Fruit fly (Drosophila melanogaster) whole organism, prepupa: Measurements from ENCODE around the gene RabX6.

Experiments
- CG10631 ChIP-seq: fragments of 200-800 bp; sonication (Bioruptor generic); optimal IDR thresholded peaks from 2 replicates; lab custom pipeline; 2016; ENCODE audit warnings: missing biosample characterization, missing genetic modification characterization
- CG11294 ChIP-seq: fragments of 200-800 bp; sonication (Bioruptor generic); IDR thresholded peaks from 2 replicates; pipeline ENCODE4 v1.3.6; 2022; ENCODE audit warnings: missing biosample characterization, missing genetic modification characterization
- CG11762 ChIP-seq: fragments of 200-800 bp; sonication (Bioruptor generic); optimal IDR thresholded peaks from 3 replicates; lab custom pipeline; 2016; ENCODE audit warnings: missing biosample characterization, missing genetic modification characterization; ENCODE audit not compliant: insufficient read depth
- CG11902 ChIP-seq: fragments of 200-800 bp; sonication (Bioruptor generic); optimal IDR thresholded peaks from 3 replicates; lab custom pipeline; 2016; ENCODE audit warnings: missing biosample characterization, missing genetic modification characterization
- CG15336 ChIP-seq: fragments of 200-800 bp; sonication (Bioruptor generic); IDR thresholded peaks from 2 replicates; pipeline ENCODE4 v1.3.6; 2022; ENCODE audit warnings: missing biosample characterization, missing genetic modification characterization
- CG1621 ChIP-seq: fragments of 200-800 bp; sonication (Bioruptor generic); optimal IDR thresholded peaks from 3 replicates; lab custom pipeline; 2018; ENCODE audit warnings: missing biosample characterization, mild to moderate bottlenecking, missing genetic modification characterization
- CG16779 ChIP-seq: fragments of 200-800 bp; sonication (Bioruptor generic); optimal IDR thresholded peaks from 3 replicates; lab custom pipeline; 2017; ENCODE audit warnings: missing biosample characterization, mild to moderate bottlenecking, missing genetic modification characterization
- CG31627 ChIP-seq: fragments of 200-800 bp; sonication (Bioruptor generic); optimal IDR thresholded peaks from 3 replicates; lab custom pipeline; 2016; ENCODE audit warnings: missing biosample characterization, missing genetic modification characterization
- CG32006 ChIP-seq: fragments of 200-800 bp; sonication (Bioruptor generic); optimal IDR thresholded peaks from 3 replicates; lab custom pipeline; 2017; ENCODE audit warnings: missing biosample characterization, mild to moderate bottlenecking, missing genetic modification characterization
- CG3919 ChIP-seq: fragments of 200-800 bp; sonication (Bioruptor generic); optimal IDR thresholded peaks from 3 replicates; lab custom pipeline; 2016; ENCODE audit warnings: missing biosample characterization, missing genetic modification characterization
- CG4318 ChIP-seq: fragments of 200-800 bp; sonication (Bioruptor generic); optimal IDR thresholded peaks from 3 replicates; lab custom pipeline; 2017; ENCODE audit warnings: missing biosample characterization, mild to moderate bottlenecking, missing genetic modification characterization
- CG6163 ChIP-seq: fragments of 200-800 bp; sonication (Bioruptor generic); IDR thresholded peaks from 3 replicates; pipeline ENCODE4 v1.3.6; 2022; ENCODE audit warnings: missing biosample characterization, missing genetic modification characterization
- CG6276 ChIP-seq: fragments of 200-800 bp; sonication (Bioruptor generic); optimal IDR thresholded peaks from 2 replicates; lab custom pipeline; 2017; ENCODE audit warnings: missing biosample characterization, mild to moderate bottlenecking, missing genetic modification characterization
- CG6792 ChIP-seq: fragments of 200-800 bp; sonication (Bioruptor generic); optimal IDR thresholded peaks from 3 replicates; lab custom pipeline; 2016; ENCODE audit warnings: missing biosample characterization, missing genetic modification characterization
- CG6808 ChIP-seq: fragments of 200-800 bp; sonication (Bioruptor generic); optimal IDR thresholded peaks from 3 replicates; lab custom pipeline; 2017; ENCODE audit warnings: missing biosample characterization, missing genetic modification characterization, mild to moderate bottlenecking, moderate library complexity, missing genetic modification reagents
- CG6854 ChIP-seq: fragments of 200-800 bp; sonication (Bioruptor generic); optimal IDR thresholded peaks from 2 replicates; lab custom pipeline; 2017; ENCODE audit warnings: missing biosample characterization, mild to moderate bottlenecking, missing genetic modification characterization
- CG7368 ChIP-seq: fragments of 200-800 bp; sonication (Bioruptor generic); optimal IDR thresholded peaks from 3 replicates; lab custom pipeline; 2016; ENCODE audit warnings: missing biosample characterization, missing genetic modification characterization
- CG8119 ChIP-seq: fragments of 200-800 bp; sonication (Bioruptor generic); IDR thresholded peaks from 3 replicates; pipeline ENCODE4 v1.3.6; 2022; ENCODE audit warnings: missing biosample characterization, missing genetic modification characterization
- CG8319 ChIP-seq: fragments of 200-800 bp; sonication (Bioruptor generic); optimal IDR thresholded peaks from 3 replicates; lab custom pipeline; 2016; ENCODE audit warnings: missing biosample characterization, missing genetic modification characterization
- CG8632 ChIP-seq: fragments of 200-800 bp; sonication (Bioruptor generic); optimal IDR thresholded peaks from 3 replicates; lab custom pipeline; 2016; ENCODE audit warnings: missing biosample characterization, missing genetic modification characterization
- CG9139 ChIP-seq: fragments of 200-800 bp; sonication (Bioruptor generic); optimal IDR thresholded peaks from 3 replicates; lab custom pipeline; 2017; ENCODE audit warnings: missing biosample characterization, mild to moderate bottlenecking, missing genetic modification characterization
- Eip75B ChIP-seq: fragments of 200-800 bp; sonication (Bioruptor generic); optimal IDR thresholded peaks from 3 replicates; lab custom pipeline; 2016; ENCODE audit warnings: missing biosample characterization, missing genetic modification characterization
- Eip78C ChIP-seq: fragments of 200-800 bp; sonication (Bioruptor generic); peaks from one replicate; lab custom pipeline; 2016; ENCODE audit warnings: missing biosample characterization, missing genetic modification characterization
- Eip93F ChIP-seq: fragments of 200-800 bp; sonication (Bioruptor generic); optimal IDR thresholded peaks from 2 replicates; lab custom pipeline; 2016; ENCODE audit warnings: missing biosample characterization, mild to moderate bottlenecking, missing genetic modification characterization
- Ets21C ChIP-seq: fragments of 200-800 bp; sonication (Bioruptor generic); optimal IDR thresholded peaks from 3 replicates; lab custom pipeline; 2016; ENCODE audit warnings: missing biosample characterization, missing genetic modification characterization
- Ets96B ChIP-seq: fragments of 200-800 bp; optimal IDR thresholded peaks from 2 replicates; lab custom pipeline; 2019; ENCODE audit warnings: missing biosample characterization, mild to moderate bottlenecking, missing genetic modification characterization, moderate library complexity
- Gug ChIP-seq: fragments of 200-800 bp; sonication (Bioruptor generic); IDR thresholded peaks from 2 replicates; pipeline ENCODE4 v1.3.6; 2022; ENCODE audit warnings: missing biosample characterization, missing genetic modification characterization
- Hr38 ChIP-seq: sonication (Bioruptor generic); optimal IDR thresholded peaks from 2 replicates; lab custom pipeline; 2016; ENCODE audit warnings: missing biosample characterization, missing genetic modification characterization
- Hr39 ChIP-seq: fragments of 200-800 bp; sonication (Bioruptor generic); optimal IDR thresholded peaks from 2 replicates; lab custom pipeline; 2016; ENCODE audit warnings: missing biosample characterization, missing genetic modification characterization
- Hr4 ChIP-seq: fragments of 200-800 bp; sonication (Bioruptor generic); optimal IDR thresholded peaks from 3 replicates; lab custom pipeline; 2016; ENCODE audit warnings: missing biosample characterization, missing genetic modification characterization
- Lpt ChIP-seq: fragments of 200-800 bp; sonication (Bioruptor generic); optimal IDR thresholded peaks from 3 replicates; lab custom pipeline; 2016; ENCODE audit warnings: missing biosample characterization, missing genetic modification characterization
- Met ChIP-seq: fragments of 200-800 bp; sonication (Bioruptor generic); optimal IDR thresholded peaks from 3 replicates; lab custom pipeline; 2016; ENCODE audit warnings: missing biosample characterization, missing genetic modification characterization
- OdsH ChIP-seq: fragments of 200-800 bp; sonication (Bioruptor generic); optimal IDR thresholded peaks from 3 replicates; lab custom pipeline; 2016; ENCODE audit warnings: missing biosample characterization, missing genetic modification characterization
- Sox102F ChIP-seq: fragments of 200-800 bp; sonication (Bioruptor generic); optimal IDR thresholded peaks from 2 replicates; lab custom pipeline; 2016; ENCODE audit warnings: missing biosample characterization, mild to moderate bottlenecking, missing genetic modification characterization
- Sox14 ChIP-seq: fragments of 200-800 bp; sonication (Bioruptor generic); optimal IDR thresholded peaks from 3 replicates; lab custom pipeline; 2016; ENCODE audit warnings: missing biosample characterization, missing genetic modification characterization
- Sox15 ChIP-seq: fragments of 200-800 bp; sonication (Bioruptor generic); optimal IDR thresholded peaks from 3 replicates; lab custom pipeline; 2016; ENCODE audit warnings: missing biosample characterization, missing genetic modification characterization
- achi ChIP-seq: fragments of 200-800 bp; sonication (Bioruptor generic); optimal IDR thresholded peaks from 3 replicates; lab custom pipeline; 2016; ENCODE audit warnings: missing biosample characterization, missing genetic modification characterization
- acj6 ChIP-seq: fragments of 200-800 bp; sonication (Bioruptor generic); optimal IDR thresholded peaks from 3 replicates; lab custom pipeline; 2016; ENCODE audit warnings: missing biosample characterization, missing genetic modification characterization
- dac ChIP-seq: fragments of 200-800 bp; sonication (Bioruptor generic); optimal IDR thresholded peaks from 2 replicates; lab custom pipeline; 2017; ENCODE audit warnings: missing biosample characterization, mild to moderate bottlenecking, missing genetic modification characterization
- dsx ChIP-seq: fragments of 200-800 bp; optimal IDR thresholded peaks from 3 replicates; lab custom pipeline; 2019; ENCODE audit warnings: missing biosample characterization, mild to moderate bottlenecking, missing genetic modification characterization, moderate library complexity; ENCODE audit not compliant: poor library complexity, severe bottlenecking
- eg ChIP-seq: fragments of 200-800 bp; sonication (Bioruptor generic); IDR thresholded peaks from 3 replicates; pipeline ENCODE4 v1.3.6; 2022; ENCODE audit warnings: missing biosample characterization, missing genetic modification characterization
- esn ChIP-seq: fragments of 200-800 bp; sonication (Bioruptor generic); optimal IDR thresholded peaks from 2 replicates; lab custom pipeline; 2016; ENCODE audit warnings: missing biosample characterization, mild to moderate bottlenecking, missing genetic modification characterization, moderate library complexity
- fd59A ChIP-seq: fragments of 200-800 bp; sonication (Bioruptor generic); optimal IDR thresholded peaks from 2 replicates; lab custom pipeline; 2017; ENCODE audit warnings: missing biosample characterization, mild to moderate bottlenecking, missing genetic modification characterization, missing genetic modification reagents
- fd85E ChIP-seq: fragments of 200-800 bp; sonication (Bioruptor generic); optimal IDR thresholded peaks from 3 replicates; lab custom pipeline; 2016; ENCODE audit warnings: missing biosample characterization, missing genetic modification characterization
- fkh ChIP-seq: fragments of 200-800 bp; sonication (Bioruptor generic); optimal IDR thresholded peaks from 3 replicates; lab custom pipeline; 2017; ENCODE audit warnings: missing biosample characterization, mild to moderate bottlenecking, missing genetic modification characterization, moderate library complexity
- net ChIP-seq: fragments of 200-800 bp; sonication (Bioruptor generic); optimal IDR thresholded peaks from 3 replicates; lab custom pipeline; 2016; ENCODE audit warnings: missing biosample characterization, missing genetic modification characterization
- pdm3 ChIP-seq: fragments of 200-800 bp; sonication (Bioruptor generic); optimal IDR thresholded peaks from 3 replicates; lab custom pipeline; 2016; ENCODE audit warnings: missing biosample characterization, missing genetic modification characterization
- spab ChIP-seq: fragments of 200-800 bp; sonication (Bioruptor generic); optimal IDR thresholded peaks from 2 replicates; lab custom pipeline; 2017; ENCODE audit warnings: missing biosample characterization, mild to moderate bottlenecking, missing genetic modification characterization, missing genetic modification reagents
- svp ChIP-seq: fragments of 200-800 bp; sonication (Bioruptor generic); peaks from one replicate; lab custom pipeline; 2016; ENCODE audit warnings: missing biosample characterization, missing genetic modification characterization
- topi ChIP-seq: fragments of 200-800 bp; sonication (Bioruptor generic); optimal IDR thresholded peaks from 3 replicates; lab custom pipeline; 2016; ENCODE audit warnings: missing biosample characterization, missing genetic modification characterization
- vri ChIP-seq: fragments of 200-800 bp; sonication (Bioruptor generic); optimal IDR thresholded peaks from 3 replicates; lab custom pipeline; 2016; ENCODE audit warnings: missing biosample characterization, mild to moderate bottlenecking, missing genetic modification characterization

RabX6 gene

DNA sequence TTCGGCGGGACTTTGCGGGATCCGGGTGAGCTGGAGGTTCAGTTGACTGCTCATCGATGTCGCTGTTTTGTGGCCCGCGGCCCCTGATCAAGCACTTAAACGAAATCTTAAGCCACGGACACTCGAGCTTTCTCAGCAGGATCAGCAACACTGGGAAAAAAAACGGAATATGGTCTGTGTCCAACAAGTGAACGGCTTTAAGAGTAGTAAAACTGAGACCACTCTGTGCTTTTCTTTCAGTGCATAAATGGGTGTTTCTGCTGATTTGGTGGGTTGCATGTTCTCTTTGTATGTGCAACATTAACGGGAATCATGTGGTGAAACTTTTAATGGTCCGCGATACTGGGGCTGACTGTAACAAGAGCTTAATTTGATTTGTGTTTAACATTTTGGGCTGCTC, 39.0 kb downstream of the RabX6 start (continued):
- TF ChIP-seq Met (GFP tag; lab: Kevin White, UChicago) (peak; percentile 77), net (no peak), Hr39 (GFP tag; lab: Kevin White, UChicago) (peak; percentile 53), Lpt (GFP tag; lab: Kevin White, UChicago) (no peak), OdsH (GFP tag; lab: Kevin White, UChicago) (peak; percentile 19), Ets96B (tag; lab: Kevin White, UChicago) (no peak), Gug (GFP tag; lab: Robert Waterston, UW) (no peak)

DNA sequence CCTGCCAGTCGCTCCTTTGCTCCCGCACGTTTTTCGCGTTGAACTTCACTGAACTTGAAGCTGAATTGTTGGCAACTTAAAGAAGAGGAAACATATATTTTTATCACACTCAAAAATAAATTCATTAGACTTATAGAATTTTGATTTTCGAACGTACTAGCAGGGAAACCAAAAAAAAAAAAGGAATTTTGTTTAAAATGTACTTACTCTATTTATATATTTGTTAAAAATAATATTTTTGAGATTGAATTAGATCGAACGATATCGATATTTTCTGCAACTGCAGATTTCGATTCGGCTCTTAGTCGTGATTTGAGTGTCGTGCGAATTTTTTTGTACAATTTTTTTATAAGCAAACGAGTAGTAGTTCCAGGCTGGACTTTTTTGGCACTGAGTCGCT, 41.2 kb downstream of the RabX6 start:
- TF ChIP-seq dsx (GFP tag; lab: Kevin White, UChicago) (no peak), CG4318 (no peak), svp (GFP tag; lab: Kevin White, UChicago) (peak; percentile 6), fkh (GFP tag; lab: Kevin White, UChicago) (no peak), CG6808 (GFP tag; lab: Kevin White, UChicago) (peak; percentile 23), pdm3 (GFP tag; lab: Kevin White, UChicago) (no peak), fd59A (no peak), vri (GFP tag; lab: Kevin White, UChicago) (no peak), Eip93F (GFP tag; lab: Kevin White, UChicago) (no peak), Sox102F (no peak), Eip75B (GFP tag; lab: Kevin White, UChicago) (no peak), achi (GFP tag; lab: Kevin White, UChicago) (peak; percentile 44), CG6792 (GFP tag; lab: Kevin White, UChicago) (no peak), CG15336 (no peak), CG11294 (GFP tag; lab: Robert Waterston, UW) (no peak), CG8632 (GFP tag; lab: Kevin White, UChicago) (no peak), dac (GFP tag; lab: Kevin White, UChicago) (no peak), OdsH (GFP tag; lab: Kevin White, UChicago) (no peak), CG6276 (GFP tag; lab: Kevin White, UChicago) (no peak), Ets96B (tag; lab: Kevin White, UChicago) (peak; percentile 55), Lpt (GFP tag; lab: Kevin White, UChicago) (no peak), CG8119 (GFP tag; lab: Robert Waterston, UW) (no peak), Ets21C (no peak), CG3919 (peak; percentile 59), CG6854 (GFP tag; lab: Kevin White, UChicago) (no peak), CG6163 (GFP tag; lab: Robert Waterston, UW) (no peak), esn (GFP tag; lab: Kevin White, UChicago) (peak; percentile 11), spab (GFP tag; lab: Kevin White, UChicago) (peak; percentile 16), Sox14 (no peak), Sox15 (GFP tag; lab: Kevin White, UChicago) (no peak), Hr38 (GFP tag; lab: Kevin White, UChicago) (no peak), Eip78C (GFP tag; lab: Kevin White, UChicago) (peak; percentile 30), topi (GFP tag; lab: Kevin White, UChicago) (no peak), fd85E (GFP tag; lab: Kevin White, UChicago) (no peak), CG9139 (no peak), CG10631 (GFP tag; lab: Kevin White, UChicago) (peak; percentile 11), CG8319 (no peak), Hr39 (GFP tag; lab: Kevin White, UChicago) (no peak), CG11902 (GFP tag; lab: Kevin White, UChicago) (no peak), CG7368 (GFP tag; lab: Kevin White, UChicago) (peak; percentile 44), CG1621 (tag; lab: Kevin White, UChicago) (no peak), CG11762 (GFP tag; lab: Kevin White, UChicago) (peak; percentile 24), Gug (GFP tag; lab: Robert Waterston, UW) (no peak), CG31627 (GFP tag; lab: Kevin White, UChicago) (no peak), CG16779 (tag; lab: Kevin White, UChicago) (no peak), acj6 (no peak), CG32006 (GFP tag; lab: Kevin White, UChicago) (no peak), eg (no peak), Hr4 (no peak)
